Fruit fly (Drosophila melanogaster) whole organism, prepupa: ENCODE results near the gene CG18130.
A peak's percentile ranks its signal among the peaks of the same experiment; 100 is the strongest.

Source experiments
- Blimp-1 ChIP-seq: fragments of 200-800 bp; sonication (Bioruptor generic); optimal IDR thresholded peaks from 3 replicates; lab custom pipeline; 2017; ENCODE audit warnings: missing biosample characterization, missing genetic modification characterization, mild to moderate bottlenecking, moderate library complexity, missing genetic modification reagents
- CG15336 ChIP-seq: fragments of 200-800 bp; sonication (Bioruptor generic); IDR thresholded peaks from 2 replicates; pipeline ENCODE4 v1.3.6; 2022; ENCODE audit warnings: missing biosample characterization, missing genetic modification characterization
- CG1621 ChIP-seq: fragments of 200-800 bp; sonication (Bioruptor generic); optimal IDR thresholded peaks from 3 replicates; lab custom pipeline; 2018; ENCODE audit warnings: missing biosample characterization, mild to moderate bottlenecking, missing genetic modification characterization
- CG3032 ChIP-seq: fragments of 200-800 bp; optimal IDR thresholded peaks from 2 replicates; lab custom pipeline; 2019; ENCODE audit warnings: missing biosample characterization, mild to moderate bottlenecking, missing genetic modification characterization, moderate library complexity
- CG31627 ChIP-seq: fragments of 200-800 bp; sonication (Bioruptor generic); optimal IDR thresholded peaks from 3 replicates; lab custom pipeline; 2016; ENCODE audit warnings: missing biosample characterization, missing genetic modification characterization
- CG32006 ChIP-seq: fragments of 200-800 bp; sonication (Bioruptor generic); optimal IDR thresholded peaks from 3 replicates; lab custom pipeline; 2017; ENCODE audit warnings: missing biosample characterization, mild to moderate bottlenecking, missing genetic modification characterization
- CG34406 ChIP-seq: fragments of 200-800 bp; sonication (Bioruptor generic); optimal IDR thresholded peaks from 3 replicates; lab custom pipeline; 2016; ENCODE audit warnings: missing biosample characterization, missing genetic modification characterization
- CG3919 ChIP-seq: fragments of 200-800 bp; sonication (Bioruptor generic); optimal IDR thresholded peaks from 3 replicates; lab custom pipeline; 2016; ENCODE audit warnings: missing biosample characterization, missing genetic modification characterization
- CG4318 ChIP-seq: fragments of 200-800 bp; sonication (Bioruptor generic); optimal IDR thresholded peaks from 3 replicates; lab custom pipeline; 2017; ENCODE audit warnings: missing biosample characterization, mild to moderate bottlenecking, missing genetic modification characterization
- CG6276 ChIP-seq: fragments of 200-800 bp; sonication (Bioruptor generic); optimal IDR thresholded peaks from 2 replicates; lab custom pipeline; 2017; ENCODE audit warnings: missing biosample characterization, mild to moderate bottlenecking, missing genetic modification characterization
- CG6792 ChIP-seq: fragments of 200-800 bp; sonication (Bioruptor generic); optimal IDR thresholded peaks from 3 replicates; lab custom pipeline; 2016; ENCODE audit warnings: missing biosample characterization, missing genetic modification characterization
- CG6808 ChIP-seq: fragments of 200-800 bp; sonication (Bioruptor generic); optimal IDR thresholded peaks from 3 replicates; lab custom pipeline; 2017; ENCODE audit warnings: missing biosample characterization, missing genetic modification characterization, mild to moderate bottlenecking, moderate library complexity, missing genetic modification reagents
- CG8119 ChIP-seq: fragments of 200-800 bp; sonication (Bioruptor generic); IDR thresholded peaks from 3 replicates; pipeline ENCODE4 v1.3.6; 2022; ENCODE audit warnings: missing biosample characterization, missing genetic modification characterization
- CG8632 ChIP-seq: fragments of 200-800 bp; sonication (Bioruptor generic); optimal IDR thresholded peaks from 3 replicates; lab custom pipeline; 2016; ENCODE audit warnings: missing biosample characterization, missing genetic modification characterization
- Eip75B ChIP-seq: fragments of 200-800 bp; sonication (Bioruptor generic); optimal IDR thresholded peaks from 3 replicates; lab custom pipeline; 2016; ENCODE audit warnings: missing biosample characterization, missing genetic modification characterization
- Eip78C ChIP-seq: fragments of 200-800 bp; sonication (Bioruptor generic); peaks from one replicate; lab custom pipeline; 2016; ENCODE audit warnings: missing biosample characterization, missing genetic modification characterization
- Ets21C ChIP-seq: fragments of 200-800 bp; sonication (Bioruptor generic); optimal IDR thresholded peaks from 3 replicates; lab custom pipeline; 2016; ENCODE audit warnings: missing biosample characterization, missing genetic modification characterization
- OdsH ChIP-seq: fragments of 200-800 bp; sonication (Bioruptor generic); optimal IDR thresholded peaks from 3 replicates; lab custom pipeline; 2016; ENCODE audit warnings: missing biosample characterization, missing genetic modification characterization
- Smox ChIP-seq: fragments of 200-800 bp; sonication (Bioruptor generic); optimal IDR thresholded peaks from 3 replicates; lab custom pipeline; 2016; ENCODE audit warnings: missing biosample characterization, missing genetic modification characterization
- Sox102F ChIP-seq: fragments of 200-800 bp; sonication (Bioruptor generic); optimal IDR thresholded peaks from 2 replicates; lab custom pipeline; 2016; ENCODE audit warnings: missing biosample characterization, mild to moderate bottlenecking, missing genetic modification characterization
- Sox14 ChIP-seq: fragments of 200-800 bp; sonication (Bioruptor generic); optimal IDR thresholded peaks from 3 replicates; lab custom pipeline; 2016; ENCODE audit warnings: missing biosample characterization, missing genetic modification characterization
- Sox15 ChIP-seq: fragments of 200-800 bp; sonication (Bioruptor generic); optimal IDR thresholded peaks from 3 replicates; lab custom pipeline; 2016; ENCODE audit warnings: missing biosample characterization, missing genetic modification characterization
- acj6 ChIP-seq: fragments of 200-800 bp; sonication (Bioruptor generic); optimal IDR thresholded peaks from 3 replicates; lab custom pipeline; 2016; ENCODE audit warnings: missing biosample characterization, missing genetic modification characterization
- cyc ChIP-seq: fragments of 200-800 bp; sonication (Bioruptor generic); optimal IDR thresholded peaks from 3 replicates; lab custom pipeline; 2016; ENCODE audit warnings: missing biosample characterization, missing genetic modification characterization
- dsx ChIP-seq: fragments of 200-800 bp; optimal IDR thresholded peaks from 3 replicates; lab custom pipeline; 2019; ENCODE audit warnings: missing biosample characterization, mild to moderate bottlenecking, missing genetic modification characterization, moderate library complexity; ENCODE audit not compliant: poor library complexity, severe bottlenecking
- eg ChIP-seq: fragments of 200-800 bp; sonication (Bioruptor generic); IDR thresholded peaks from 3 replicates; pipeline ENCODE4 v1.3.6; 2022; ENCODE audit warnings: missing biosample characterization, missing genetic modification characterization
- esn ChIP-seq: fragments of 200-800 bp; sonication (Bioruptor generic); optimal IDR thresholded peaks from 2 replicates; lab custom pipeline; 2016; ENCODE audit warnings: missing biosample characterization, mild to moderate bottlenecking, missing genetic modification characterization, moderate library complexity
- fkh ChIP-seq: fragments of 200-800 bp; sonication (Bioruptor generic); optimal IDR thresholded peaks from 3 replicates; lab custom pipeline; 2017; ENCODE audit warnings: missing biosample characterization, mild to moderate bottlenecking, missing genetic modification characterization, moderate library complexity
- lz ChIP-seq: fragments of 200-800 bp; sonication (Bioruptor generic); optimal IDR thresholded peaks from 3 replicates; lab custom pipeline; 2016; ENCODE audit warnings: missing biosample characterization, missing genetic modification characterization
- pdm3 ChIP-seq: fragments of 200-800 bp; sonication (Bioruptor generic); optimal IDR thresholded peaks from 3 replicates; lab custom pipeline; 2016; ENCODE audit warnings: missing biosample characterization, missing genetic modification characterization
- svp ChIP-seq: fragments of 200-800 bp; sonication (Bioruptor generic); peaks from one replicate; lab custom pipeline; 2016; ENCODE audit warnings: missing biosample characterization, missing genetic modification characterization
- topi ChIP-seq: fragments of 200-800 bp; sonication (Bioruptor generic); optimal IDR thresholded peaks from 3 replicates; lab custom pipeline; 2016; ENCODE audit warnings: missing biosample characterization, missing genetic modification characterization

Gene CG18130

dm6 chrX:12014800-12015389 is 22.3 kb upstream of the CG18130 start (continued):
- TF ChIP-seq CG6276 (GFP tag; lab: Kevin White, UChicago): no peak
- peak; percentile 69 for TF ChIP-seq cyc
- peak; percentile 33; the same call in 1 of the 2 replicates for TF ChIP-seq CG15336 (GFP tag; lab: Robert Waterston, UW)
- peak; percentile 73 for TF ChIP-seq CG3919 (GFP tag; lab: Kevin White, UChicago)
- TF ChIP-seq CG8119 (GFP tag; lab: Robert Waterston, UW): peak; percentile 44; the same call in 1 of the 3 replicates
- no peak for TF ChIP-seq fkh
- TF ChIP-seq OdsH: peak; percentile 61
- TF ChIP-seq topi (GFP tag; lab: Kevin White, UChicago): peak; percentile 78
- TF ChIP-seq Blimp-1: peak; percentile 45
- TF ChIP-seq lz (GFP tag; lab: Kevin White, UChicago): peak; percentile 75
- peak; percentile 33 for TF ChIP-seq dsx
- TF ChIP-seq CG34406: peak; percentile 52
- TF ChIP-seq pdm3 (GFP tag; lab: Kevin White, UChicago): peak; percentile 72
- no peak for TF ChIP-seq CG1621
- no peak for TF ChIP-seq CG4318 (GFP tag; lab: Kevin White, UChicago)
- peak; percentile 73 for TF ChIP-seq Eip75B (GFP tag; lab: Kevin White, UChicago)
- peak; percentile 56 for TF ChIP-seq CG31627 (GFP tag; lab: Kevin White, UChicago)
- TF ChIP-seq CG3032: peak; percentile 23
- peak; percentile 64 for TF ChIP-seq CG6792 (GFP tag; lab: Kevin White, UChicago)
- TF ChIP-seq Sox15 (GFP tag; lab: Kevin White, UChicago): no peak
- TF ChIP-seq CG32006: peak; percentile 56
- TF ChIP-seq CG8632 (GFP tag; lab: Kevin White, UChicago): peak; percentile 50
- peak; percentile 45 for TF ChIP-seq Ets21C (GFP tag; lab: Kevin White, UChicago)
- TF ChIP-seq Smox (GFP tag; lab: Kevin White, UChicago): peak; percentile 80

- TF ChIP-seq Sox15 (GFP tag; lab: Kevin White, UChicago): no peak
- TF ChIP-seq eg (GFP tag; lab: Robert Waterston, UW): no peak
- TF ChIP-seq esn: no peak
- peak; percentile 98 for TF ChIP-seq svp (GFP tag; lab: Kevin White, UChicago)
These were observed 21.6 kb upstream of the CG18130 start for dm6 chrX:12014131-12014530.

dm6 chrX:12013098-12013493 is 20.5 kb upstream of the CG18130 start:
- TF ChIP-seq CG32006 (no peak), svp (GFP tag; lab: Kevin White, UChicago) (peak; percentile 83)

- TF ChIP-seq OdsH (no peak), Smox (GFP tag; lab: Kevin White, UChicago) (no peak), esn (no peak), CG6808 (GFP tag; lab: Kevin White, UChicago) (no peak), Sox14 (GFP tag; lab: Kevin White, UChicago) (no peak), dsx (peak; percentile 31), svp (GFP tag; lab: Kevin White, UChicago) (peak; percentile 95), lz (GFP tag; lab: Kevin White, UChicago) (no peak), acj6 (no peak), Sox102F (GFP tag; lab: Kevin White, UChicago) (no peak), Blimp-1 (no peak), fkh (peak; percentile 66), Eip78C (GFP tag; lab: Kevin White, UChicago) (peak; percentile 6)
These were observed 19.9 kb upstream of the CG18130 start, which contains the start of the genes CG1492 and regucalcin for dm6 chrX:12012149-12013097. Gene CG1492 (minus strand): TSS chrX:12012211. Gene regucalcin (plus strand): TSS chrX:12012377.
